Fruit fly (Drosophila melanogaster) whole organism, embryonic: ENCODE data around the gene Ns4.
A peak's percentile ranks its signal among the peaks of the same experiment; 100 is the strongest.

ENCODE experiments used
- Bdp1 ChIP-seq: fragments of 200-800 bp; sonication (Bioruptor generic); optimal IDR thresholded peaks from 3 replicates; lab custom pipeline; 2016; ENCODE audit warnings: missing biosample characterization, missing genetic modification characterization
- CG10147 ChIP-seq: fragments of 200-800 bp; sonication (Bioruptor generic); optimal IDR thresholded peaks from 2 replicates; lab custom pipeline; 2019; ENCODE audit warnings: missing biosample characterization, mild to moderate bottlenecking, missing genetic modification characterization, moderate library complexity
- CG11723 ChIP-seq: fragments of 200-800 bp; sonication (Bioruptor generic); optimal IDR thresholded peaks from 2 replicates; lab custom pipeline; 2017; ENCODE audit warnings: missing biosample characterization, mild to moderate bottlenecking, missing genetic modification characterization
- CG12659 ChIP-seq: fragments of 200-800 bp; sonication (Bioruptor generic); optimal IDR thresholded peaks from 3 replicates; lab custom pipeline; 2017; ENCODE audit warnings: mild to moderate bottlenecking, missing biosample characterization, missing genetic modification reagents, missing genetic modification characterization
- CG13775 ChIP-seq: fragments of 200-800 bp; sonication (Bioruptor generic); optimal IDR thresholded peaks from 3 replicates; lab custom pipeline; 2017; ENCODE audit warnings: missing biosample characterization, mild to moderate bottlenecking, missing genetic modification characterization
- CG14050 ChIP-seq: fragments of 200-800 bp; sonication (Bioruptor generic); IDR thresholded peaks from 3 replicates; pipeline ENCODE4 v1.3.6; 2022; ENCODE audit warnings: missing biosample characterization, missing genetic modification characterization
- CG14441 ChIP-seq: fragments of 200-800 bp; sonication (Bioruptor generic); IDR thresholded peaks from 2 replicates; pipeline ENCODE4 v1.3.6; 2022; ENCODE audit warnings: missing biosample characterization, missing genetic modification characterization
- CG1603 ChIP-seq: fragments of 200-800 bp; sonication (Bioruptor generic); optimal IDR thresholded peaks from 2 replicates; lab custom pipeline; 2019; ENCODE audit warnings: missing biosample characterization, mild to moderate bottlenecking, missing genetic modification characterization, moderate library complexity
- CG16815 ChIP-seq: fragments of 200-800 bp; sonication (Bioruptor generic); optimal IDR thresholded peaks from 3 replicates; lab custom pipeline; 2017; ENCODE audit warnings: missing biosample characterization, mild to moderate bottlenecking, missing genetic modification characterization
- CG17359 ChIP-seq: fragments of 200-800 bp; sonication (Bioruptor generic); optimal IDR thresholded peaks from 3 replicates; lab custom pipeline; 2018; ENCODE audit warnings: missing biosample characterization, mild to moderate bottlenecking, missing genetic modification characterization, moderate library complexity
- CG17361 ChIP-seq: fragments of 200-800 bp; sonication (Bioruptor generic); IDR thresholded peaks from 3 replicates; pipeline ENCODE4 v1.3.6; 2022; ENCODE audit warnings: missing biosample characterization, missing genetic modification characterization
- CG18011 ChIP-seq: fragments of 200-800 bp; sonication (Bioruptor generic); optimal IDR thresholded peaks from 2 replicates; lab custom pipeline; 2017; ENCODE audit warnings: missing biosample characterization, missing genetic modification characterization, mild to moderate bottlenecking, moderate library complexity, missing genotype
- CG18262 ChIP-seq: fragments of 200-800 bp; optimal IDR thresholded peaks from 3 replicates; lab custom pipeline; 2019; ENCODE audit warnings: missing biosample characterization, mild to moderate bottlenecking, missing genetic modification characterization, moderate library complexity
- CG2712 ChIP-seq: fragments of 200-800 bp; optimal IDR thresholded peaks from 3 replicates; lab custom pipeline; 2019; ENCODE audit warnings: missing biosample characterization, mild to moderate bottlenecking, missing genetic modification characterization, moderate library complexity
- CG30431 ChIP-seq: fragments of 200-800 bp; sonication (Bioruptor generic); optimal IDR thresholded peaks from 2 replicates; lab custom pipeline; 2017; ENCODE audit warnings: missing biosample characterization, missing genetic modification characterization
- CG32772 ChIP-seq: fragments of 200-800 bp; sonication (Bioruptor generic); IDR thresholded peaks from 2 replicates; pipeline ENCODE4 v1.3.6; 2022; ENCODE audit warnings: missing biosample characterization, missing genetic modification characterization
- CG3847 ChIP-seq: fragments of 200-800 bp; sonication (Bioruptor generic); IDR thresholded peaks from 2 replicates; pipeline ENCODE4 v1.3.6; 2022; ENCODE audit warnings: missing biosample characterization, missing genetic modification characterization
- CG6272 ChIP-seq: fragments of 200-800 bp; sonication (Bioruptor generic); IDR thresholded peaks from 2 replicates; pipeline ENCODE4 v1.3.6; 2022; ENCODE audit warnings: missing biosample characterization, missing genetic modification characterization
- CG7745 ChIP-seq: fragments of 200-800 bp; sonication (Bioruptor generic); optimal IDR thresholded peaks from 2 replicates; lab custom pipeline; 2018; ENCODE audit warnings: missing biosample characterization, mild to moderate bottlenecking, missing genetic modification characterization, moderate library complexity
- CG8281 ChIP-seq: fragments of 200-800 bp; sonication (Bioruptor generic); optimal IDR thresholded peaks from 2 replicates; lab custom pipeline; 2018; ENCODE audit warnings: missing biosample characterization, mild to moderate bottlenecking, missing genetic modification characterization, moderate library complexity
- CG8924 ChIP-seq: fragments of 200-800 bp; optimal IDR thresholded peaks from 3 replicates; lab custom pipeline; 2019; ENCODE audit warnings: missing biosample characterization, mild to moderate bottlenecking, missing genetic modification characterization, moderate library complexity
- CG9215 ChIP-seq: fragments of 200-800 bp; sonication (Bioruptor generic); IDR thresholded peaks from 2 replicates; pipeline ENCODE4 v1.3.6; 2022; ENCODE audit warnings: missing biosample characterization, missing genetic modification characterization
- CG9932 ChIP-seq: fragments of 200-800 bp; sonication (Bioruptor generic); IDR thresholded peaks from 2 replicates; pipeline ENCODE4 v1.3.6; 2022; ENCODE audit warnings: missing biosample characterization, missing genetic modification characterization
- Camta ChIP-seq: fragments of 200-800 bp; sonication (Bioruptor generic); optimal IDR thresholded peaks from 2 replicates; lab custom pipeline; 2016; ENCODE audit warnings: missing biosample characterization, missing genetic modification characterization
- D19B ChIP-seq: fragments of 200-800 bp; sonication (Bioruptor generic); optimal IDR thresholded peaks from 2 replicates; lab custom pipeline; 2017; ENCODE audit warnings: missing biosample characterization, mild to moderate bottlenecking, missing genetic modification characterization
- Dek ChIP-seq: fragments of 200-800 bp; sonication (Bioruptor generic); optimal IDR thresholded peaks from 3 replicates; lab custom pipeline; 2019; ENCODE audit warnings: missing biosample characterization, mild to moderate bottlenecking, missing genetic modification characterization, moderate library complexity
- E2f1 ChIP-seq: fragments of 200-800 bp; sonication (Bioruptor generic); IDR thresholded peaks from 2 replicates; pipeline ENCODE4 v1.3.6; 2022; ENCODE audit warnings: missing biosample characterization, missing genetic modification characterization
- Lim3 ChIP-seq: fragments of 200-800 bp; sonication (Bioruptor generic); IDR thresholded peaks from 2 replicates; pipeline ENCODE4 v1.3.6; 2022; ENCODE audit warnings: missing biosample characterization, missing genetic modification characterization
- Max ChIP-seq: fragments of 200-800 bp; sonication (Bioruptor generic); optimal IDR thresholded peaks from 2 replicates; lab custom pipeline; 2016; ENCODE audit warnings: missing biosample characterization, mild to moderate bottlenecking, missing genetic modification characterization
- NK7.1 ChIP-seq: fragments of 200-800 bp; sonication (Bioruptor generic); optimal IDR thresholded peaks from 3 replicates; lab custom pipeline; 2016; ENCODE audit warnings: missing biosample characterization, missing genetic modification characterization
- NfI ChIP-seq: fragments of 200-800 bp; sonication (Bioruptor generic); optimal IDR thresholded peaks from 3 replicates; lab custom pipeline; 2018; ENCODE audit warnings: missing biosample characterization, mild to moderate bottlenecking, missing genetic modification characterization, moderate library complexity
- Rfx ChIP-seq: fragments of 200-800 bp; sonication (Bioruptor generic); IDR thresholded peaks from 2 replicates; pipeline ENCODE4 v1.3.6; 2022; ENCODE audit warnings: missing biosample characterization, missing genetic modification characterization
- Scr ChIP-seq: fragments of 200-800 bp; sonication (Bioruptor generic); IDR thresholded peaks from 2 replicates; pipeline ENCODE4 v1.3.6; 2022; ENCODE audit warnings: missing biosample characterization, missing genetic modification characterization; ENCODE audit not compliant: partially characterized antibody
- Six4 ChIP-seq: fragments of 200-800 bp; sonication (Bioruptor generic); optimal IDR thresholded peaks from 2 replicates; lab custom pipeline; 2016; ENCODE audit warnings: missing biosample characterization, missing genetic modification characterization
- Stat92E ChIP-seq, 3 experiments: fragments of >200 bp in 2 of 3; fragments of 200-800 bp in 1 of 3; sonication (Bioruptor generic) in 1 of 3; optimal IDR thresholded peaks; 2 replicates each; lab custom pipeline; 2017 to 2019; ENCODE audit warnings: missing biosample characterization in 3 of 3, missing genetic modification characterization in 3 of 3, mild to moderate bottlenecking in 1 of 3, moderate library complexity in 1 of 3
- al ChIP-seq: fragments of 200-800 bp; sonication (Bioruptor generic); IDR thresholded peaks from 2 replicates; pipeline ENCODE4 v1.3.6; 2022; ENCODE audit warnings: missing biosample characterization, missing genetic modification characterization
- bcd ChIP-seq: fragments of 200-800 bp; sonication (Bioruptor generic); optimal IDR thresholded peaks from 2 replicates; lab custom pipeline; 2017; ENCODE audit warnings: missing biosample characterization, mild to moderate bottlenecking, missing genetic modification characterization
- crp ChIP-seq, 2 experiments: fragments of 200-800 bp; sonication (Bioruptor generic); optimal IDR thresholded peaks; 2 replicates in 1 of 2; 3 replicates in 1 of 2; lab custom pipeline; 2017; ENCODE audit warnings: missing biosample characterization in 2 of 2, missing genetic modification characterization in 2 of 2, mild to moderate bottlenecking in 1 of 2, moderate library complexity in 1 of 2
- exex ChIP-seq: fragments of 200-800 bp; sonication (Bioruptor generic); optimal IDR thresholded peaks from 4 replicates; lab custom pipeline; 2018; ENCODE audit warnings: missing biosample characterization, mild to moderate bottlenecking, missing genetic modification characterization, moderate library complexity
- fd96Cb ChIP-seq: fragments of 200-800 bp; sonication (Bioruptor generic); optimal IDR thresholded peaks from 2 replicates; lab custom pipeline; 2018; ENCODE audit warnings: missing biosample characterization, mild to moderate bottlenecking, missing genetic modification characterization, moderate library complexity
- hth ChIP-seq: fragments of >200 bp; optimal IDR thresholded peaks from 2 replicates; lab custom pipeline; 2017; ENCODE audit warnings: inconsistent platforms
- lab ChIP-seq: fragments of 200-800 bp; sonication (Bioruptor generic); optimal IDR thresholded peaks from 3 replicates; lab custom pipeline; 2017; ENCODE audit warnings: missing biosample characterization, missing genetic modification characterization, mild to moderate bottlenecking, moderate library complexity, missing genetic modification reagents
- otp ChIP-seq: fragments of 200-800 bp; sonication (Bioruptor generic); IDR thresholded peaks from 3 replicates; pipeline ENCODE4, ENCODE4 v1.3.6; 2022; ENCODE audit warnings: missing biosample characterization, missing genetic modification characterization
- p53 ChIP-seq: fragments of 200-800 bp; sonication (Bioruptor generic); optimal IDR thresholded peaks from 2 replicates; lab custom pipeline; 2016; ENCODE audit warnings: missing biosample characterization, missing genetic modification characterization
- pb ChIP-seq: fragments of 200-800 bp; sonication (Bioruptor generic); optimal IDR thresholded peaks from 3 replicates; lab custom pipeline; 2016; ENCODE audit warnings: missing biosample characterization, missing genetic modification characterization
- row ChIP-seq: fragments of 200-800 bp; sonication (Bioruptor generic); IDR thresholded peaks from 3 replicates; pipeline ENCODE4 v1.3.6; 2022; ENCODE audit warnings: missing biosample characterization, missing genetic modification characterization
- tin ChIP-seq: fragments of 200-800 bp; sonication (Bioruptor generic); optimal IDR thresholded peaks from 3 replicates; lab custom pipeline; 2016; ENCODE audit warnings: missing biosample characterization, missing genetic modification characterization
- yki ChIP-seq: fragments of >200 bp; optimal IDR thresholded peaks from 3 replicates; lab custom pipeline; 2018
- zen ChIP-seq: fragments of 200-800 bp; sonication (Bioruptor generic); optimal IDR thresholded peaks from 3 replicates; lab custom pipeline; 2018; ENCODE audit warnings: missing biosample characterization, mild to moderate bottlenecking, missing genetic modification characterization, moderate library complexity
- zen2 ChIP-seq: fragments of 200-800 bp; sonication (Bioruptor generic); IDR thresholded peaks from 3 replicates; pipeline ENCODE4 v1.3.6; 2022; ENCODE audit warnings: missing biosample characterization, missing genetic modification characterization; ENCODE audit not compliant: partially characterized antibody

Gene Ns4

DNA sequence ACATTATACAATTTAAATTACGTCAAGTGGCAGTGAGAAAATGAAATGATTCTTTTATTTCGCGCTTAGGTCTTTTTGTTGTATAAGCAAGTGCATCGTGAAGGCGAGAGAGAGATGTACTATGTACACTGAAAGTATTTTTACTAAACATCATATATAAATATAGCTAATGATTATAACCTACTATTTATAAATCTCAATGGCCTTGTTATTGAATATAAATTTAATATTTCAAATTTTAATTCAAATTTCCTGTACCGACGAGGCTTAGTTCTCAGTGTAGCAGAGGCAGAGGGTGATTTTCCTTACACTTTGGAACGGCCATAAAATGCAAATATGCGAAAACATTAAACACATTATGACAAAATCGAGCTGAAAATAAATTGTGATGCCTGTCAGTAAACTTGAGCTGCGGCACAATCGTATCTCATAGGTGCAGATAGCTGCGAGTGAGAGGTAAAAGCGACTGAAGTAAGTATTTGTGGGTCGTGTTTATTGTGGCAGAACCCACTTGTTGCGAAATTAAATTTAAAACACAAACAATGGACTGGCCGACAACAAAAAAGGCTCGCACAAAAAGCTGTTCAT is 9.8 kb downstream of the Ns4 start (continued):
- TF ChIP-seq Bdp1 (no peak), CG9932 (peak; percentile 41), Dek (tag; lab: Kevin White, UChicago) (peak; percentile 37), row (peak; percentile 67), CG18011 (GFP tag; lab: Kevin White, UChicago) (no peak), E2f1 (GFP tag; lab: Robert Waterston, UW) (no peak), CG8924 (tag; lab: Kevin White, UChicago) (peak; percentile 47), CG12659 (peak; percentile 32), CG3847 (GFP tag; lab: Robert Waterston, UW) (no peak), zen (tag; lab: Kevin White, UChicago) (peak; percentile 68), al (no peak), CG10147 (peak; percentile 22), CG7745 (no peak), CG30431 (GFP tag; lab: Kevin White, UChicago) (peak; percentile 23), bcd (GFP tag; lab: Kevin White, UChicago) (peak; percentile 36), otp (GFP tag; lab: Robert Waterston, UW) (no peak), CG8281 (tag; lab: Kevin White, UChicago) (no peak), CG1603 (tag; lab: Kevin White, UChicago) (peak; percentile 8), pb (no peak), zen2 (GFP tag; lab: Robert Waterston, UW) (no peak), CG17361 (GFP tag; lab: Robert Waterston, UW) (peak; percentile 56; the same call in 2 of the 3 replicates), Six4 (GFP tag; lab: Kevin White, UChicago) (peak; percentile 24), Lim3 (GFP tag; lab: Robert Waterston, UW) (no peak), Rfx (peak; percentile 53), CG11723 (GFP tag; lab: Kevin White, UChicago) (no peak), CG13775 (GFP tag; lab: Kevin White, UChicago) (peak; percentile 37), Stat92E (GFP tag; optimal IDR thresholded peaks at IDR 0.05; lab: Kevin White, UChicago) (no peak), tin (GFP tag; lab: Kevin White, UChicago) (peak; percentile 20), exex (no peak), NfI (GFP tag; lab: Kevin White, UChicago) (no peak), fd96Cb (tag; lab: Kevin White, UChicago) (peak; percentile 44), hth (lab: Kevin White, UChicago) (no peak), Scr (GFP tag; lab: Robert Waterston, UW) (no peak), CG2712 (tag; lab: Kevin White, UChicago) (peak; percentile 65), CG14050 (GFP tag; lab: Robert Waterston, UW) (peak; percentile 28; the same call in 1 of the 3 replicates), CG6272 (GFP tag; lab: Robert Waterston, UW) (no peak), p53 (no peak), CG16815 (GFP tag; lab: Kevin White, UChicago) (no peak), yki (lab: Kevin White, UChicago) (no peak), CG14441 (GFP tag; lab: Robert Waterston, UW) (peak; percentile 66), Max (GFP tag; lab: Kevin White, UChicago) (peak; percentile 36), CG9215 (GFP tag; lab: Robert Waterston, UW) (no peak), CG32772 (GFP tag; lab: Robert Waterston, UW) (peak; percentile 16; the same call in 1 of the 2 replicates), CG18262 (tag; lab: Kevin White, UChicago) (peak; percentile 63), crp (GFP tag; optimal IDR thresholded peaks at IDR 0.05; lab: Kevin White, UChicago) (no peak), Camta (GFP tag; lab: Kevin White, UChicago) (no peak), D19B (GFP tag; lab: Kevin White, UChicago) (peak; percentile 1), lab (GFP tag; lab: Kevin White, UChicago) (peak; percentile 50), NK7.1 (no peak), CG17359 (peak; percentile 59)
